Worm (Caenorhabditis elegans) whole organism, midembryonic: ENCODE measurements around the gene T23F2.5.

Source experiments
- T22C8.4 ChIP-seq: fragments of 200-800 bp; sonication (Bioruptor generic); IDR thresholded peaks from 2 replicates; pipeline ENCODE4 v1.3.6; 2022; ENCODE audit warnings: missing genetic modification characterization, missing compliant biosample characterization
- cog-1 ChIP-seq: sonication (generic microtip); optimal IDR thresholded peaks from 2 replicates; lab custom pipeline; 2016; ENCODE audit warnings: missing genetic modification characterization, missing compliant biosample characterization
- flt-1 ChIP-seq: fragments of 200-800 bp; sonication (Bioruptor generic); IDR thresholded peaks from 2 replicates; pipeline ENCODE4 v1.3.6; 2022; ENCODE audit warnings: missing genetic modification characterization, missing compliant biosample characterization
- klf-2 ChIP-seq: fragments of 200-800 bp; sonication (Bioruptor generic); conservative IDR thresholded peaks from 2 replicates; pipeline ENCODE4 v1.3.6; 2022; ENCODE audit warnings: missing genetic modification reagents, missing genetic modification characterization, missing compliant biosample characterization
- med-1 ChIP-seq: sonication (generic microtip); optimal IDR thresholded peaks from 2 replicates; lab custom pipeline; 2017; ENCODE audit warnings: missing genetic modification characterization, mild to moderate bottlenecking, missing compliant biosample characterization, antibody characterized with exemption, missing genetic modification reagents; ENCODE audit not compliant: insufficient read depth
- ref-1 ChIP-seq: fragments of 200-800 bp; sonication (Bioruptor generic); conservative IDR thresholded peaks from 2 replicates; pipeline ENCODE4 v1.3.6; 2022; ENCODE audit warnings: missing genetic modification reagents, missing genetic modification characterization, missing compliant biosample characterization
- tab-1 ChIP-seq: fragments of 200-800 bp; sonication (Bioruptor generic); IDR thresholded peaks from 2 replicates; pipeline ENCODE4 v1.3.6; 2022; ENCODE audit warnings: missing genetic modification characterization, missing compliant biosample characterization
- ztf-23 ChIP-seq: fragments of 200-800 bp; sonication (Bioruptor generic); IDR thresholded peaks from 2 replicates; pipeline ENCODE4 v1.3.6; 2022; ENCODE audit warnings: missing genetic modification reagents, missing genetic modification characterization, missing compliant biosample characterization
- ztf-29 ChIP-seq: fragments of 200-800 bp; sonication (Bioruptor generic); IDR thresholded peaks from 2 replicates; pipeline ENCODE4 v1.3.6; 2022; ENCODE audit warnings: missing genetic modification reagents, missing genetic modification characterization, missing compliant biosample characterization

- TF ChIP-seq tab-1 (GFP tag; lab: Robert Waterston, UW) (no peak), cog-1 (tag; lab: Kevin White, UChicago) (no peak), med-1 (GFP tag; lab: Kevin White, UChicago) (no peak), ref-1 (no peak), ztf-29 (GFP tag; lab: Robert Waterston, UW) (no peak), flt-1 (GFP tag; lab: Robert Waterston, UW) (no peak), klf-2 (GFP tag; lab: Robert Waterston, UW) (no peak), ztf-23 (no peak), T22C8.4 (GFP tag; lab: Robert Waterston, UW) (no peak)
Observed at ce11 chrX:5516365-5516764, 598 bp downstream of the T23F2.5 start.
